Fruit fly (Drosophila melanogaster): ENCODE data around the gene nur.

dm6 chr2L:13746652-13747051 is 10.7 kb downstream of the nur start, which contains the start of gene TM9SF4:
- TF ChIP-seq NFAT (GFP tag; IDR thresholded peaks at IDR 0.05) = no peak
- no peak for TF ChIP-seq Pdp1 (GFP tag; optimal IDR thresholded peaks at IDR 0.05)
